Fruit fly (Drosophila melanogaster) whole organism, embryonic: ENCODE measurements around the gene CG7377.

Source experiments
- Atf3 ChIP-seq: fragments of 200-800 bp; sonication (Bioruptor generic); optimal IDR thresholded peaks from 3 replicates; lab custom pipeline; 2016; ENCODE audit warnings: missing biosample characterization, missing genetic modification characterization
- CG10147 ChIP-seq: fragments of 200-800 bp; sonication (Bioruptor generic); optimal IDR thresholded peaks from 2 replicates; lab custom pipeline; 2019; ENCODE audit warnings: missing biosample characterization, mild to moderate bottlenecking, missing genetic modification characterization, moderate library complexity
- CG10462 ChIP-seq: fragments of 200-800 bp; sonication (Bioruptor generic); optimal IDR thresholded peaks from 2 replicates; lab custom pipeline; 2016; ENCODE audit warnings: missing biosample characterization, missing genetic modification characterization
- CG11560 ChIP-seq: fragments of 200-800 bp; sonication (Bioruptor generic); IDR thresholded peaks from 3 replicates; pipeline ENCODE4 v1.3.6; 2022; ENCODE audit warnings: missing biosample characterization, missing genetic modification characterization
- CG14050 ChIP-seq: fragments of 200-800 bp; sonication (Bioruptor generic); IDR thresholded peaks from 3 replicates; pipeline ENCODE4 v1.3.6; 2022; ENCODE audit warnings: missing biosample characterization, missing genetic modification characterization
- CG1529 ChIP-seq: fragments of 200-800 bp; sonication (Bioruptor generic); optimal IDR thresholded peaks from 3 replicates; lab custom pipeline; 2018; ENCODE audit warnings: missing biosample characterization, missing genetic modification characterization
- CG16815 ChIP-seq: fragments of 200-800 bp; sonication (Bioruptor generic); optimal IDR thresholded peaks from 3 replicates; lab custom pipeline; 2017; ENCODE audit warnings: missing biosample characterization, mild to moderate bottlenecking, missing genetic modification characterization
- CG17328 ChIP-seq: fragments of 200-800 bp; sonication (Bioruptor generic); IDR thresholded peaks from 2 replicates; pipeline ENCODE4 v1.3.6; 2022; ENCODE audit warnings: missing biosample characterization, missing genetic modification characterization
- CG18476 ChIP-seq: fragments of 200-800 bp; sonication (Bioruptor generic); optimal IDR thresholded peaks from 2 replicates; lab custom pipeline; 2016; ENCODE audit warnings: missing biosample characterization, mild to moderate bottlenecking, missing genetic modification characterization
- CG18764 ChIP-seq: fragments of 200-800 bp; sonication (Bioruptor generic); optimal IDR thresholded peaks from 3 replicates; lab custom pipeline; 2016; ENCODE audit warnings: missing biosample characterization, missing genetic modification characterization
- CG31441 ChIP-seq: fragments of 200-800 bp; sonication (Bioruptor generic); IDR thresholded peaks from 2 replicates; pipeline ENCODE4 v1.3.6; 2022; ENCODE audit warnings: missing biosample characterization, missing genetic modification characterization
- CG8359 ChIP-seq: fragments of 200-800 bp; sonication (Bioruptor generic); optimal IDR thresholded peaks from 2 replicates; lab custom pipeline; 2017; ENCODE audit warnings: missing biosample characterization, mild to moderate bottlenecking, missing genetic modification characterization, borderline replicate concordance
- CG8765 ChIP-seq: fragments of 200-800 bp; sonication (Bioruptor generic); IDR thresholded peaks from 2 replicates; pipeline ENCODE4 v1.3.6; 2022; ENCODE audit warnings: missing biosample characterization, missing genetic modification characterization
- CG8944 ChIP-seq: fragments of 200-800 bp; sonication (Bioruptor generic); optimal IDR thresholded peaks from 3 replicates; lab custom pipeline; 2016; ENCODE audit warnings: missing biosample characterization, missing genetic modification characterization
- D19A ChIP-seq: fragments of 200-800 bp; optimal IDR thresholded peaks from 3 replicates; lab custom pipeline; 2019; ENCODE audit warnings: missing biosample characterization, mild to moderate bottlenecking, missing genetic modification characterization, moderate library complexity
- Dek ChIP-seq: fragments of 200-800 bp; sonication (Bioruptor generic); optimal IDR thresholded peaks from 3 replicates; lab custom pipeline; 2019; ENCODE audit warnings: missing biosample characterization, mild to moderate bottlenecking, missing genetic modification characterization, moderate library complexity
- Doc2 ChIP-seq: fragments of 200-800 bp; sonication (Bioruptor generic); IDR thresholded peaks from 2 replicates; pipeline ENCODE4 v1.3.6; 2022; ENCODE audit warnings: missing biosample characterization, missing genetic modification characterization
- Eip74EF ChIP-seq, 2 experiments: fragments of 200-800 bp in 1 of 2; fragments of >200 bp in 1 of 2; sonication (Bioruptor generic) in 1 of 2; optimal IDR thresholded peaks; 2 replicates each; lab custom pipeline; 2017 to 2019; ENCODE audit warnings: missing biosample characterization in 2 of 2, missing genetic modification characterization in 2 of 2, mild to moderate bottlenecking in 1 of 2, moderate library complexity in 1 of 2
- Fer3 ChIP-seq: fragments of 200-800 bp; sonication (Bioruptor generic); optimal IDR thresholded peaks from 2 replicates; lab custom pipeline; 2018; ENCODE audit warnings: missing biosample characterization, mild to moderate bottlenecking, missing genetic modification characterization, moderate library complexity
- H15 ChIP-seq: fragments of 200-800 bp; sonication (Bioruptor generic); IDR thresholded peaks from 3 replicates; pipeline ENCODE4 v1.3.6; 2022; ENCODE audit warnings: missing biosample characterization, missing genetic modification characterization
- HmgD ChIP-seq: fragments of 200-800 bp; sonication (Bioruptor generic); optimal IDR thresholded peaks from 3 replicates; lab custom pipeline; 2016; ENCODE audit warnings: missing biosample characterization, missing genetic modification characterization
- Hmr ChIP-seq: fragments of 200-800 bp; sonication (Bioruptor generic); optimal IDR thresholded peaks from 3 replicates; lab custom pipeline; 2017; ENCODE audit warnings: mild to moderate bottlenecking, missing biosample characterization, missing genetic modification reagents, missing genetic modification characterization
- NfI ChIP-seq: fragments of 200-800 bp; sonication (Bioruptor generic); optimal IDR thresholded peaks from 3 replicates; lab custom pipeline; 2018; ENCODE audit warnings: missing biosample characterization, mild to moderate bottlenecking, missing genetic modification characterization, moderate library complexity
- Pdp1 ChIP-seq, 2 experiments: fragments of 200-800 bp; sonication (Bioruptor generic); optimal IDR thresholded peaks; 3 replicates each; lab custom pipeline; 2016; ENCODE audit warnings: missing biosample characterization in 2 of 2, missing genetic modification characterization in 2 of 2, mild to moderate bottlenecking in 1 of 2, moderate library complexity in 1 of 2
- Ptx1 ChIP-seq: fragments of 200-800 bp; sonication (Bioruptor generic); IDR thresholded peaks from 2 replicates; pipeline ENCODE4 v1.3.6; 2022; ENCODE audit warnings: missing biosample characterization, missing genetic modification characterization
- Ravus ChIP-seq: fragments of 200-800 bp; sonication (Bioruptor generic); IDR thresholded peaks from 2 replicates; pipeline ENCODE4 v1.3.6; 2022; ENCODE audit warnings: missing biosample characterization, missing genetic modification characterization
- Rfx ChIP-seq: fragments of 200-800 bp; sonication (Bioruptor generic); IDR thresholded peaks from 2 replicates; pipeline ENCODE4 v1.3.6; 2022; ENCODE audit warnings: missing biosample characterization, missing genetic modification characterization
- Spps ChIP-seq: fragments of 200-800 bp; sonication (Bioruptor generic); optimal IDR thresholded peaks from 2 replicates; lab custom pipeline; 2018; ENCODE audit warnings: missing biosample characterization, mild to moderate bottlenecking, missing genetic modification characterization
- Xbp1 ChIP-seq: fragments of 200-800 bp; sonication (Bioruptor generic); optimal IDR thresholded peaks from 3 replicates; lab custom pipeline; 2016; ENCODE audit warnings: missing biosample characterization, mild to moderate bottlenecking, missing genetic modification characterization
- ase ChIP-seq: fragments of 200-800 bp; sonication (Bioruptor generic); IDR thresholded peaks from 3 replicates; pipeline ENCODE4 v1.3.6; 2022; ENCODE audit warnings: missing biosample characterization, missing genetic modification characterization
- ash1 ChIP-seq: fragments of 200-800 bp; sonication (Bioruptor generic); optimal IDR thresholded peaks from 2 replicates; lab custom pipeline; 2018; ENCODE audit warnings: missing biosample characterization, mild to moderate bottlenecking, missing genetic modification characterization
- ato ChIP-seq: fragments of 200-800 bp; sonication (Bioruptor generic); IDR thresholded peaks from 2 replicates; pipeline ENCODE4 v1.3.6; 2022; ENCODE audit warnings: missing biosample characterization, missing genetic modification characterization; ENCODE audit not compliant: partially characterized antibody
- cad ChIP-seq: fragments of >200 bp; optimal IDR thresholded peaks from 2 replicates; lab custom pipeline; 2017; ENCODE audit warnings: missing biosample characterization, missing genetic modification characterization
- cato ChIP-seq: fragments of 200-800 bp; sonication (Bioruptor generic); optimal IDR thresholded peaks from 2 replicates; lab custom pipeline; 2016; ENCODE audit warnings: missing biosample characterization, missing genetic modification characterization, borderline replicate concordance
- dpn ChIP-seq, 2 experiments: fragments of 200-800 bp; sonication (Bioruptor generic); optimal IDR thresholded peaks; 3 replicates each; lab custom pipeline; 2016; ENCODE audit warnings: missing biosample characterization in 2 of 2, missing genetic modification characterization in 2 of 2
- eve ChIP-seq, 2 experiments: fragments of >200 bp; optimal IDR thresholded peaks; 2 replicates each; lab custom pipeline; 2017; ENCODE audit warnings: missing biosample characterization in 2 of 2, missing genetic modification characterization in 2 of 2
- eyg ChIP-seq: fragments of 200-800 bp; sonication (Bioruptor generic); optimal IDR thresholded peaks from 3 replicates; lab custom pipeline; 2016; ENCODE audit warnings: missing biosample characterization, missing genetic modification characterization
- gt ChIP-seq: fragments of 200-800 bp; sonication (Bioruptor generic); IDR thresholded peaks from 2 replicates; pipeline ENCODE4 v1.3.6; 2022; ENCODE audit warnings: missing biosample characterization, missing genetic modification characterization
- lab ChIP-seq: fragments of 200-800 bp; sonication (Bioruptor generic); optimal IDR thresholded peaks from 3 replicates; lab custom pipeline; 2017; ENCODE audit warnings: missing biosample characterization, missing genetic modification characterization, mild to moderate bottlenecking, moderate library complexity, missing genetic modification reagents
- lmd ChIP-seq: fragments of 200-800 bp; sonication (Bioruptor generic); IDR thresholded peaks from 2 replicates; pipeline ENCODE4 v1.3.6; 2022; ENCODE audit warnings: missing biosample characterization, missing genetic modification characterization
- onecut ChIP-seq: fragments of 200-800 bp; sonication (Bioruptor generic); IDR thresholded peaks from 2 replicates; pipeline ENCODE4 v1.3.6; 2022; ENCODE audit warnings: missing biosample characterization, missing genetic modification characterization
- pfk ChIP-seq: fragments of 200-800 bp; sonication (Bioruptor generic); optimal IDR thresholded peaks from 2 replicates; lab custom pipeline; 2018; ENCODE audit warnings: missing biosample characterization, mild to moderate bottlenecking, missing genetic modification characterization, moderate library complexity
- pho ChIP-seq: fragments of 200-800 bp; sonication (Bioruptor generic); optimal IDR thresholded peaks from 2 replicates; lab custom pipeline; 2016; ENCODE audit warnings: missing biosample characterization, missing genetic modification characterization
- pita ChIP-seq: fragments of 200-800 bp; sonication (Bioruptor generic); optimal IDR thresholded peaks from 2 replicates; lab custom pipeline; 2017; ENCODE audit warnings: missing biosample characterization, mild to moderate bottlenecking, missing genetic modification characterization
- run ChIP-seq: fragments of 200-800 bp; sonication (Bioruptor generic); optimal IDR thresholded peaks from 3 replicates; lab custom pipeline; 2018; ENCODE audit warnings: missing biosample characterization, mild to moderate bottlenecking, missing genetic modification characterization
- sc ChIP-seq, 3 experiments: fragments of >200 bp in 2 of 3; fragments of 200-800 bp in 1 of 3; sonication (Bioruptor generic) in 1 of 3; optimal IDR thresholded peaks; 2 replicates in 2 of 3; 3 replicates in 1 of 3; lab custom pipeline; 2017; ENCODE audit warnings: mild to moderate bottlenecking in 1 of 3, missing biosample characterization in 1 of 3, missing genetic modification characterization in 1 of 3, missing genetic modification reagents in 1 of 3
- sens ChIP-seq: fragments of 200-800 bp; sonication (Bioruptor generic); peaks from one replicate; lab custom pipeline; 2016; ENCODE audit warnings: missing biosample characterization, missing genetic modification characterization
- sima ChIP-seq: fragments of 200-800 bp; sonication (Bioruptor generic); optimal IDR thresholded peaks from 2 replicates; lab custom pipeline; 2016; ENCODE audit warnings: missing biosample characterization, missing genetic modification characterization
- sisA ChIP-seq: fragments of 200-800 bp; sonication (Bioruptor generic); IDR thresholded peaks from 2 replicates; pipeline ENCODE4 v1.3.6; 2022; ENCODE audit warnings: missing biosample characterization, missing genetic modification characterization
- sqz ChIP-seq: fragments of 200-800 bp; sonication (Bioruptor generic); optimal IDR thresholded peaks from 3 replicates; lab custom pipeline; 2018; ENCODE audit warnings: missing biosample characterization, mild to moderate bottlenecking, missing genetic modification characterization
- vfl ChIP-seq: fragments of 200-800 bp; sonication (Bioruptor generic); optimal IDR thresholded peaks from 2 replicates; lab custom pipeline; 2016; ENCODE audit warnings: missing biosample characterization, missing genetic modification characterization

The CG7377 gene

dm6 chr3L:11554338-11554737 lies 35.2 kb upstream of the CG7377 start (continued):
- no peak for TF ChIP-seq ato (GFP tag; lab: Robert Waterston, UW)
- peak; percentile 36 for TF ChIP-seq Dek (tag; lab: Kevin White, UChicago)
- peak; percentile 79 for TF ChIP-seq H15 (GFP tag; lab: Robert Waterston, UW)
- peak; percentile 68; the same call in 1 of the 3 replicates for TF ChIP-seq ase (GFP tag; lab: Robert Waterston, UW)
- TF ChIP-seq Xbp1 (GFP tag; lab: Kevin White, UChicago): peak; percentile 85
- no peak for TF ChIP-seq Doc2
- no peak for TF ChIP-seq pho (GFP tag; lab: Kevin White, UChicago)
- TF ChIP-seq lab (GFP tag; lab: Kevin White, UChicago): peak; percentile 71
- peak; percentile 70 to 80 for TF ChIP-seq dpn (GFP tag; optimal IDR thresholded peaks at IDR 0.05; lab: Kevin White, UChicago)
- peak; percentile 79 for TF ChIP-seq onecut (GFP tag; lab: Robert Waterston, UW)
- peak; percentile 90 for TF ChIP-seq Spps
- TF ChIP-seq CG14050: no peak
- TF ChIP-seq HmgD (GFP tag; lab: Kevin White, UChicago): no peak
- peak; percentile 60 for TF ChIP-seq CG10147 (GFP tag; lab: Kevin White, UChicago)
- peak; percentile 88 for TF ChIP-seq CG8765 (GFP tag; lab: Robert Waterston, UW)
- peak; percentile 76 for TF ChIP-seq Atf3 (GFP tag; lab: Kevin White, UChicago)
- no peak for TF ChIP-seq eyg (GFP tag; lab: Kevin White, UChicago)
- TF ChIP-seq sima: no peak
- TF ChIP-seq sqz: peak; percentile 69
- peak; percentile 75 for TF ChIP-seq CG8944 (GFP tag; lab: Kevin White, UChicago)
- TF ChIP-seq eve (GFP tag; optimal IDR thresholded peaks at IDR 0.05; lab: Kevin White, UChicago): peak in 1 of 2 experiments; percentile 87
- peak; percentile 74 for TF ChIP-seq Ptx1
- no peak for TF ChIP-seq sc (optimal IDR thresholded peaks at IDR 0.05; lab: Kevin White, UChicago)
- TF ChIP-seq sc (GFP tag; optimal IDR thresholded peaks at IDR 0.05; lab: Kevin White, UChicago): peak; percentile 91
- peak; percentile 89 for TF ChIP-seq D19A (tag; lab: Kevin White, UChicago)
- TF ChIP-seq cad (GFP tag; lab: Kevin White, UChicago): no peak
- TF ChIP-seq CG10462: peak; percentile 76
- peak; percentile 83 for TF ChIP-seq CG17328 (GFP tag; lab: Robert Waterston, UW)
- peak; percentile 79 for TF ChIP-seq sisA
- TF ChIP-seq CG11560: no peak
- no peak for TF ChIP-seq gt (GFP tag; lab: Robert Waterston, UW)
- peak; percentile 57 to 78 for TF ChIP-seq Pdp1 (GFP tag; optimal IDR thresholded peaks at IDR 0.05; lab: Kevin White, UChicago)
- TF ChIP-seq run: peak; percentile 16
- TF ChIP-seq CG31441 (GFP tag; lab: Robert Waterston, UW): peak; percentile 97
- TF ChIP-seq pita: no peak
- peak; percentile 87 for TF ChIP-seq CG16815
- peak; percentile 99 for TF ChIP-seq sens
- TF ChIP-seq ash1 (GFP tag; lab: Kevin White, UChicago): no peak
- TF ChIP-seq Rfx (GFP tag; lab: Robert Waterston, UW): peak; percentile 43; the same call in 1 of the 2 replicates
- TF ChIP-seq CG8359 (GFP tag; lab: Kevin White, UChicago): peak; percentile 78
- peak; percentile 33 for TF ChIP-seq vfl (GFP tag; lab: Kevin White, UChicago)
- peak; percentile 64 for TF ChIP-seq Fer3
- TF ChIP-seq Ravus (GFP tag; lab: Robert Waterston, UW): no peak; the same call in 1 of the 2 replicates
- TF ChIP-seq pfk (GFP tag; lab: Kevin White, UChicago): no peak
- peak in 1 of 2 experiments; percentile 76 for TF ChIP-seq Eip74EF (GFP tag; optimal IDR thresholded peaks at IDR 0.05; lab: Kevin White, UChicago)
- peak; percentile 41 for TF ChIP-seq Hmr
- TF ChIP-seq CG18476 (GFP tag; lab: Kevin White, UChicago): peak; percentile 84
- TF ChIP-seq cato (GFP tag; lab: Kevin White, UChicago): peak; percentile 63
- peak; percentile 85 for TF ChIP-seq CG1529
- peak; percentile 72 for TF ChIP-seq lmd (GFP tag; lab: Robert Waterston, UW)
- TF ChIP-seq NfI: peak; percentile 54
- TF ChIP-seq CG18764 (GFP tag; lab: Kevin White, UChicago): peak; percentile 80
